Worm (Caenorhabditis elegans) whole organism, L2 larva: ENCODE measurements around the gene spp-2.

Experiments
- C34F6.9 ChIP-seq: fragments of 150-350 bp; optimal IDR thresholded peaks from 2 replicates; lab custom pipeline; 2014; ENCODE audit warnings: missing biosample characterization, missing genetic modification characterization
- F13H6.1 ChIP-seq: sonication (generic microtip); optimal IDR thresholded peaks from 2 replicates; lab custom pipeline; 2016; ENCODE audit warnings: missing genetic modification characterization, missing compliant biosample characterization
- R02D3.7 ChIP-seq: fragments of 150-350 bp; optimal IDR thresholded peaks from 2 replicates; lab custom pipeline; 2014; ENCODE audit warnings: missing biosample characterization, missing genetic modification characterization
- Y55F3AM.14 ChIP-seq: fragments of 200-800 bp; sonication (Bioruptor generic); optimal IDR thresholded peaks from 2 replicates; lab custom pipeline; 2018; ENCODE audit warnings: mild to moderate bottlenecking, missing genetic modification characterization, missing compliant biosample characterization
- ZK546.5 ChIP-seq: sonication (generic microtip); optimal IDR thresholded peaks from 2 replicates; lab custom pipeline; 2017; ENCODE audit warnings: missing biosample characterization, missing genetic modification characterization
- alr-1 ChIP-seq: fragments of 150-350 bp; optimal IDR thresholded peaks from 2 replicates; lab custom pipeline; 2014; ENCODE audit warnings: missing biosample characterization, missing genetic modification characterization
- aly-2 ChIP-seq: fragments of 150-350 bp; optimal IDR thresholded peaks from 2 replicates; lab custom pipeline; 2014; ENCODE audit warnings: missing biosample characterization, missing genetic modification characterization
- ama-1 ChIP-seq: fragments of 150-350 bp; optimal IDR thresholded peaks from 2 replicates; lab custom pipeline; 2018; ENCODE audit warnings: inconsistent platforms
- blmp-1 ChIP-seq: sonication (generic microtip); optimal IDR thresholded peaks from 2 replicates; lab custom pipeline; 2017; ENCODE audit warnings: missing genetic modification characterization, mild to moderate bottlenecking, missing compliant biosample characterization, antibody characterized with exemption, moderate library complexity; ENCODE audit not compliant: insufficient read depth
- ceh-16 ChIP-seq: fragments of 150-350 bp; optimal IDR thresholded peaks from 2 replicates; lab custom pipeline; 2014; ENCODE audit warnings: missing biosample characterization, missing genetic modification characterization
- ceh-82 ChIP-seq: fragments of 150-350 bp; optimal IDR thresholded peaks from 2 replicates; lab custom pipeline; 2014; ENCODE audit warnings: missing biosample characterization, missing genetic modification characterization
- crh-2 ChIP-seq: sonication (generic microtip); optimal IDR thresholded peaks from 2 replicates; lab custom pipeline; 2017; ENCODE audit warnings: missing biosample characterization, missing genetic modification characterization
- dmd-4 ChIP-seq: sonication (generic microtip); optimal IDR thresholded peaks from 2 replicates; lab custom pipeline; 2017; ENCODE audit warnings: missing biosample characterization, missing genetic modification characterization
- egl-27 ChIP-seq: sonication (generic microtip); optimal IDR thresholded peaks from 3 replicates; lab custom pipeline; 2017; ENCODE audit warnings: missing biosample characterization, missing genetic modification reagents, missing genetic modification characterization
- elt-1 ChIP-seq: fragments of 150-350 bp; optimal IDR thresholded peaks from 2 replicates; lab custom pipeline; 2014; ENCODE audit warnings: missing biosample characterization, missing genetic modification characterization
- elt-3 ChIP-seq: sonication (generic microtip); optimal IDR thresholded peaks from 2 replicates; lab custom pipeline; 2017; ENCODE audit warnings: missing biosample characterization, missing genetic modification characterization
- fos-1 ChIP-seq: fragments of 150-350 bp; optimal IDR thresholded peaks from 2 replicates; lab custom pipeline; 2014; ENCODE audit warnings: missing biosample characterization, missing genetic modification characterization
- gmeb-1 ChIP-seq: fragments of 150-350 bp; optimal IDR thresholded peaks from 2 replicates; lab custom pipeline; 2014; ENCODE audit warnings: missing biosample characterization, missing genetic modification characterization
- lin-11 ChIP-seq: fragments of 150-350 bp; sonication (generic microtip); optimal IDR thresholded peaks from 2 replicates; lab custom pipeline; 2014; ENCODE audit warnings: missing biosample characterization, missing genetic modification characterization, inconsistent platforms, mixed read lengths
- lin-13 ChIP-seq: fragments of 150-350 bp; optimal IDR thresholded peaks from 2 replicates; lab custom pipeline; 2014; ENCODE audit warnings: missing biosample characterization, missing genetic modification reagents, missing genetic modification characterization
- lin-39 ChIP-seq: fragments of 150-350 bp; optimal IDR thresholded peaks from 2 replicates; lab custom pipeline; 2014; ENCODE audit warnings: missing biosample characterization, missing genetic modification reagents, missing genetic modification characterization
- lsy-2 ChIP-seq, 2 experiments: fragments of 150-350 bp in 1 of 2; sonication (generic microtip) in 1 of 2; optimal IDR thresholded peaks; 2 replicates each; lab custom pipeline; 2014 to 2017; ENCODE audit warnings: missing biosample characterization in 2 of 2, missing genetic modification characterization in 2 of 2
- mab-5 ChIP-seq: fragments of 150-350 bp; optimal IDR thresholded peaks from 2 replicates; lab custom pipeline; 2014; ENCODE audit warnings: missing biosample characterization, missing genetic modification characterization
- mbf-1 ChIP-seq: sonication (generic microtip); optimal IDR thresholded peaks from 2 replicates; lab custom pipeline; 2017; ENCODE audit warnings: missing biosample characterization, missing genetic modification characterization
- mdl-1 ChIP-seq, 2 experiments: fragments of 150-350 bp in 1 of 2; sonication (generic microtip) in 1 of 2; optimal IDR thresholded peaks; 2 replicates each; lab custom pipeline; 2017; ENCODE audit warnings: missing biosample characterization in 2 of 2, missing genetic modification characterization in 2 of 2
- nhr-10 ChIP-seq: sonication (generic microtip); optimal IDR thresholded peaks from 2 replicates; lab custom pipeline; 2017; ENCODE audit warnings: missing biosample characterization, missing genetic modification characterization
- nhr-11 ChIP-seq: fragments of 150-350 bp; optimal IDR thresholded peaks from 2 replicates; lab custom pipeline; 2014; ENCODE audit warnings: missing biosample characterization, missing genetic modification characterization
- nhr-12 ChIP-seq: fragments of 150-350 bp; optimal IDR thresholded peaks from 2 replicates; lab custom pipeline; 2014; ENCODE audit warnings: missing biosample characterization, missing genetic modification characterization
- nhr-129 ChIP-seq: fragments of 150-350 bp; optimal IDR thresholded peaks from 2 replicates; lab custom pipeline; 2014; ENCODE audit warnings: missing biosample characterization, missing genetic modification characterization
- nhr-21 ChIP-seq: fragments of 150-350 bp; optimal IDR thresholded peaks from 2 replicates; lab custom pipeline; 2014; ENCODE audit warnings: missing biosample characterization, missing genetic modification characterization
- nhr-23 ChIP-seq: fragments of 150-350 bp; optimal IDR thresholded peaks from 2 replicates; lab custom pipeline; 2014; ENCODE audit warnings: missing biosample characterization, missing genetic modification reagents, missing genetic modification characterization
- nhr-237 ChIP-seq: fragments of 150-350 bp; optimal IDR thresholded peaks from 2 replicates; lab custom pipeline; 2014; ENCODE audit warnings: missing biosample characterization, missing genetic modification characterization
- nhr-25 ChIP-seq: fragments of 150-350 bp; sonication (generic microtip); optimal IDR thresholded peaks from 3 replicates; lab custom pipeline; 2014; ENCODE audit warnings: missing biosample characterization, missing genetic modification characterization
- nhr-6 ChIP-seq: fragments of 150-350 bp; optimal IDR thresholded peaks from 2 replicates; lab custom pipeline; 2014; ENCODE audit warnings: missing biosample characterization, missing genetic modification characterization
- nhr-77 ChIP-seq: fragments of 150-350 bp; optimal IDR thresholded peaks from 2 replicates; lab custom pipeline; 2014; ENCODE audit warnings: missing biosample characterization, missing genetic modification characterization
- peb-1 ChIP-seq: fragments of 150-350 bp; optimal IDR thresholded peaks from 2 replicates; lab custom pipeline; 2014; ENCODE audit warnings: missing biosample characterization, missing genetic modification characterization
- sem-4 ChIP-seq: fragments of 150-350 bp; optimal IDR thresholded peaks from 2 replicates; lab custom pipeline; 2014; ENCODE audit warnings: missing biosample characterization, missing genetic modification reagents, missing genetic modification characterization
- skn-1 ChIP-seq: sonication (generic microtip); optimal IDR thresholded peaks from 2 replicates; lab custom pipeline; 2017; ENCODE audit warnings: missing biosample characterization, missing genetic modification characterization
- sma-3 ChIP-seq: sonication (generic microtip); optimal IDR thresholded peaks from 2 replicates; lab custom pipeline; 2016; ENCODE audit warnings: missing genetic modification reagents, missing genetic modification characterization, missing compliant biosample characterization
- sma-9 ChIP-seq, 2 experiments: fragments of 150-350 bp in 1 of 2; sonication (generic microtip) in 1 of 2; optimal IDR thresholded peaks; 2 replicates each; lab custom pipeline; 2014 to 2016; ENCODE audit warnings: missing genetic modification characterization in 2 of 2, mild to moderate bottlenecking in 1 of 2, missing biosample characterization in 1 of 2, missing compliant biosample characterization in 1 of 2, missing genetic modification reagents in 1 of 2, moderate library complexity in 1 of 2
- snpc-4 ChIP-seq: fragments of 150-350 bp; optimal IDR thresholded peaks from 2 replicates; lab custom pipeline; 2014; ENCODE audit warnings: missing biosample characterization, missing genetic modification characterization
- unc-39 ChIP-seq: fragments of 150-350 bp; optimal IDR thresholded peaks from 2 replicates; lab custom pipeline; 2014; ENCODE audit warnings: missing biosample characterization, missing genetic modification characterization
- unc-55 ChIP-seq: fragments of 150-350 bp; sonication (generic microtip); optimal IDR thresholded peaks from 3 replicates; lab custom pipeline; 2014; ENCODE audit warnings: missing biosample characterization, missing genetic modification reagents, missing genetic modification characterization
- unc-62 ChIP-seq: fragments of 150-350 bp; optimal IDR thresholded peaks from 2 replicates; lab custom pipeline; 2014; ENCODE audit warnings: missing biosample characterization, missing genetic modification reagents, missing genetic modification characterization
- zag-1 ChIP-seq: fragments of 150-350 bp; optimal IDR thresholded peaks from 2 replicates; lab custom pipeline; 2014; ENCODE audit warnings: missing biosample characterization, missing genetic modification characterization
- ztf-1 ChIP-seq: fragments of 200-800 bp; sonication (Bioruptor generic); conservative IDR thresholded peaks from 2 replicates; pipeline ENCODE4 v1.3.6; 2022; ENCODE audit warnings: missing genetic modification characterization, missing compliant biosample characterization
- ztf-11 ChIP-seq: sonication (generic microtip); optimal IDR thresholded peaks from 2 replicates; lab custom pipeline; 2017; ENCODE audit warnings: missing biosample characterization, missing genetic modification characterization
- ztf-4 ChIP-seq: fragments of 150-350 bp; optimal IDR thresholded peaks from 2 replicates; lab custom pipeline; 2014; ENCODE audit warnings: missing biosample characterization, missing genetic modification characterization

Gene spp-2

DNA sequence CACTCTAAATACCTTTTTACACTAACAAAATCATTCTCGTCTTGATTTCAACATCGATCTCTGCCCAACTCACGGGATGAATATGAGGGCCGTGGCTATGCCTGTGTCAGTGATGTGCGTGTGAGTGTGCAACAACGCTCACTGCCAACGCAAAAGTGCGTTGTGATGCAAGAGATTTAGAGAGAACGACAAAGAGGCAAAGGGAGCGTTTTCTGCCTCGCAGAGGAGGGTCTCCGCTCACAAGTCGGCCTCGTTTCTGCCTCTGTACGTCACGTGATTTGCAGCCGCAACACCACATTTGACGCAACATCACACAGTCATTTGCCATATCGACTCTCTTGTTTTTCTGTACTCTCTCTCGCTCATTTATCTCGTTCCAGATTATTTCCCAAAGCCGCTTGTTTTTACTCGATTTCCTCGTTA is 17.7 kb upstream of the spp-2 start, which contains the start of gene epg-7:
Gene epg-7, plus strand, starts transcription at position 413 of the 423 bp plus-strand sequence.
- TF ChIP-seq dmd-4 (tag; lab: Kevin White, UChicago), result peak; percentile 43
- peak; percentile 77 for TF ChIP-seq ama-1 (lab: Kevin White, UChicago)
- peak; percentile 98 for TF ChIP-seq F13H6.1 (tag; lab: Kevin White, UChicago)
- peak; percentile 79 to 93 for TF ChIP-seq lsy-2 (tag; optimal IDR thresholded peaks at IDR 0.05; lab: Kevin White, UChicago)
- peak; percentile 96 for TF ChIP-seq fos-1 (tag; lab: Kevin White, UChicago)
- TF ChIP-seq crh-2 (tag; lab: Kevin White, UChicago), result peak; percentile 97
- TF ChIP-seq nhr-21, result peak; percentile 92
- TF ChIP-seq unc-39 (tag; lab: Kevin White, UChicago), result no peak
- TF ChIP-seq lin-13, result peak; percentile 93
- TF ChIP-seq alr-1 (tag; lab: Kevin White, UChicago), result no peak
- TF ChIP-seq C34F6.9 (tag; lab: Kevin White, UChicago), result peak; percentile 99
- peak; percentile 93 for TF ChIP-seq egl-27 (tag; lab: Kevin White, UChicago)
- no peak for TF ChIP-seq mbf-1 (tag; lab: Kevin White, UChicago)
- peak; percentile 94 for TF ChIP-seq sma-3
- TF ChIP-seq nhr-6 (tag; lab: Kevin White, UChicago), result peak; percentile 87
- TF ChIP-seq elt-1, result no peak
- peak; percentile 84 for TF ChIP-seq Y55F3AM.14
- no peak for TF ChIP-seq ZK546.5 (tag; lab: Kevin White, UChicago)
- TF ChIP-seq nhr-129 (tag; lab: Kevin White, UChicago), result peak; percentile 98
- peak; percentile 71 for TF ChIP-seq ceh-82
- TF ChIP-seq unc-62 (GFP tag; lab: Kevin White, UChicago), result peak; percentile 70
- TF ChIP-seq nhr-25 (tag; lab: Kevin White, UChicago), result peak; percentile 96
- TF ChIP-seq snpc-4, result peak; percentile 79
- no peak for TF ChIP-seq nhr-23 (tag; lab: Kevin White, UChicago)
- TF ChIP-seq nhr-12 (tag; lab: Kevin White, UChicago), result no peak
- TF ChIP-seq lin-11 (tag; lab: Kevin White, UChicago), result peak; percentile 96
- TF ChIP-seq ztf-4 (tag; lab: Kevin White, UChicago), result peak; percentile 88
- TF ChIP-seq skn-1 (tag; lab: Kevin White, UChicago), result peak; percentile 77
- peak; percentile 67 for TF ChIP-seq nhr-77 (tag; lab: Kevin White, UChicago)
- TF ChIP-seq ztf-11 (tag; lab: Kevin White, UChicago), result no peak
- TF ChIP-seq aly-2 (tag; lab: Kevin White, UChicago), result no peak
- peak; percentile 58 for TF ChIP-seq blmp-1 (tag; lab: Kevin White, UChicago)
- TF ChIP-seq ceh-16 (tag; lab: Kevin White, UChicago), result peak; percentile 76
- peak; percentile 74 to 95 for TF ChIP-seq mdl-1 (tag; optimal IDR thresholded peaks at IDR 0.05; lab: Kevin White, UChicago)
- TF ChIP-seq mab-5 (tag; lab: Kevin White, UChicago), result peak; percentile 93
- TF ChIP-seq lin-39 (tag; lab: Kevin White, UChicago), result peak; percentile 48
- peak; percentile 96 for TF ChIP-seq sma-9 (GFP tag; optimal IDR thresholded peaks at IDR 0.05; lab: Kevin White, UChicago)
- no peak for TF ChIP-seq sma-9 (tag; optimal IDR thresholded peaks at IDR 0.05; lab: Kevin White, UChicago)
- no peak for TF ChIP-seq R02D3.7 (tag; lab: Kevin White, UChicago)
- TF ChIP-seq peb-1 (tag; lab: Kevin White, UChicago), result no peak
- TF ChIP-seq unc-55, result peak; percentile 97
- TF ChIP-seq nhr-10 (tag; lab: Kevin White, UChicago), result peak; percentile 71
- TF ChIP-seq zag-1, result peak; percentile 73
- TF ChIP-seq nhr-11 (tag; lab: Kevin White, UChicago), result no peak
- peak; percentile 94 for TF ChIP-seq sem-4 (tag; lab: Kevin White, UChicago)
- TF ChIP-seq elt-3 (tag; lab: Kevin White, UChicago), result no peak
- no peak for TF ChIP-seq ztf-1 (GFP tag; lab: Robert Waterston, UW)
- TF ChIP-seq gmeb-1, result peak; percentile 83
- TF ChIP-seq nhr-237 (tag; lab: Kevin White, UChicago), result no peak
- TF ChIP-seq, all 48 proteins: peak for 33
